Worm (Caenorhabditis elegans): ENCODE measurements around the gene T04C12.33.

- TF ChIP-seq pha-4 (tag; optimal IDR thresholded peaks at IDR 0.05) (no peak), unc-62 (GFP tag; optimal IDR thresholded peaks at IDR 0.05) (no peak), sea-2 (GFP tag; optimal IDR thresholded peaks at IDR 0.05) (no peak), nhr-11 (tag; optimal IDR thresholded peaks at IDR 0.05) (no peak), pqm-1 (tag; optimal IDR thresholded peaks at IDR 0.05) (no peak), unc-39 (tag; optimal IDR thresholded peaks at IDR 0.05) (no peak), egl-27 (tag; optimal IDR thresholded peaks at IDR 0.05) (no peak), elt-3 (tag; optimal IDR thresholded peaks at IDR 0.05) (no peak), aly-2 (tag; optimal IDR thresholded peaks at IDR 0.05) (no peak), nhr-12 (tag; optimal IDR thresholded peaks at IDR 0.05) (no peak)
These were observed 18.8 kb upstream of the T04C12.33 start for ce11 chrV:11033241-11033640.

All from whole organism, L3 larva.